Worm (Caenorhabditis elegans) whole organism, early embryonic: ENCODE measurements around the gene ttr-21.

Source experiments
- B0310.2 ChIP-seq: sonication (generic microtip); optimal IDR thresholded peaks from 2 replicates; lab custom pipeline; 2016; ENCODE audit warnings: mild to moderate bottlenecking, missing genetic modification characterization, missing compliant biosample characterization
- F13C5.2 ChIP-seq: sonication (generic microtip); optimal IDR thresholded peaks from 2 replicates; lab custom pipeline; 2017; ENCODE audit warnings: mild to moderate bottlenecking, missing genetic modification characterization, inconsistent platforms, missing compliant biosample characterization
- aly-1 ChIP-seq: sonication (generic microtip); optimal IDR thresholded peaks from 2 replicates; lab custom pipeline; 2016; ENCODE audit warnings: missing genetic modification characterization, missing compliant biosample characterization
- ama-1 ChIP-seq: fragments of 150-350 bp; optimal IDR thresholded peaks from 2 replicates; lab custom pipeline; 2014
- ceh-13 ChIP-seq: fragments of 200-800 bp; sonication (Bioruptor generic); optimal IDR thresholded peaks from 2 replicates; lab custom pipeline; 2018; ENCODE audit warnings: mild to moderate bottlenecking, missing genetic modification characterization, missing compliant biosample characterization
- ceh-36 ChIP-seq: sonication (generic microtip); optimal IDR thresholded peaks from 2 replicates; lab custom pipeline; 2016; ENCODE audit warnings: missing genetic modification characterization, inconsistent platforms, missing compliant biosample characterization
- ets-7 ChIP-seq: sonication (generic microtip); optimal IDR thresholded peaks from 2 replicates; lab custom pipeline; 2016; ENCODE audit warnings: missing genotype, missing genetic modification characterization, missing compliant biosample characterization
- flt-1 ChIP-seq: fragments of 200-800 bp; sonication (Bioruptor generic); IDR thresholded peaks from 2 replicates; pipeline ENCODE4 v1.3.6; 2022; ENCODE audit warnings: missing genetic modification characterization, missing compliant biosample characterization
- hmbx-1 ChIP-seq: sonication (generic microtip); optimal IDR thresholded peaks from 2 replicates; lab custom pipeline; 2016; ENCODE audit warnings: mild to moderate bottlenecking, missing genetic modification characterization, missing compliant biosample characterization
- hmg-4 ChIP-seq: fragments of 200-800 bp; sonication (Bioruptor generic); optimal IDR thresholded peaks from 2 replicates; lab custom pipeline; 2018; ENCODE audit warnings: mild to moderate bottlenecking, missing genetic modification characterization, missing compliant biosample characterization
- hnd-1 ChIP-seq: sonication (generic microtip); optimal IDR thresholded peaks from 2 replicates; lab custom pipeline; 2016; ENCODE audit warnings: missing genetic modification characterization, missing compliant biosample characterization
- pes-1 ChIP-seq: fragments of 200-800 bp; sonication (Bioruptor generic); IDR thresholded peaks from 2 replicates; pipeline ENCODE4 v1.3.6; 2022; ENCODE audit warnings: missing genetic modification reagents, missing genetic modification characterization, missing compliant biosample characterization
- scrt-1 ChIP-seq: fragments of 200-800 bp; sonication (Bioruptor generic); IDR thresholded peaks from 2 replicates; pipeline ENCODE4 v1.3.6; 2022; ENCODE audit warnings: missing genetic modification characterization, missing compliant biosample characterization
- sea-1 ChIP-seq: fragments of 200-800 bp; sonication (Bioruptor generic); conservative IDR thresholded peaks from 2 replicates; pipeline ENCODE4 v1.3.6; 2022; ENCODE audit warnings: missing genetic modification characterization, missing compliant biosample characterization
- tbx-11 ChIP-seq: fragments of 200-800 bp; sonication (Bioruptor generic); IDR thresholded peaks from 2 replicates; pipeline ENCODE4 v1.3.6; 2022; ENCODE audit warnings: missing genetic modification characterization, missing compliant biosample characterization
- tbx-37 ChIP-seq: fragments of 200-800 bp; sonication (Bioruptor generic); conservative IDR thresholded peaks from 2 replicates; pipeline ENCODE4 v1.3.6; 2022; ENCODE audit warnings: missing genetic modification reagents, missing genetic modification characterization, missing compliant biosample characterization
- tra-4 ChIP-seq: sonication (generic microtip); optimal IDR thresholded peaks from 2 replicates; lab custom pipeline; 2017; ENCODE audit warnings: missing genetic modification characterization, missing compliant biosample characterization

The ttr-21 gene

DNA sequence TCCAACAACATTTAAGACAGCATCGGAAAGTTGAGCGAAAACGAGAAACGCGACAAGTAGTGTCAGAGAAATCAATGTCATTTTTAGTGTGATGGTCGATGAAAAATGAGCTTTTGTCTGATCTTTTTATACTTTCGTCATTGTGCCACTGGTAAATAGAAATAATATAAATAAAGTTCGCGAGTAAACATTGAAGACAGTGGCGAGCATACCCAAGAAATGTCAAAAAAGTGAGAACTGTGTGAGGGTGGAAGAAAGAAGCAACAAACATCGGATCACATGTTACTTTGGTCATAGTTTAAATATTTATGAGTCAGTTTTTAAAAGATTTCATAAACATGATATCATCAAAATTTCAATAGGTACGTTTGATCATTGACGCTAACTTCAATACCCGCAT is at the start of gene ttr-21:
Gene ttr-21 (minus strand): TSS at position 100 of the 400 bp plus-strand sequence.
- TF ChIP-seq tbx-11 (GFP tag; lab: Robert Waterston, UW) (no peak), tra-4 (tag; lab: Kevin White, UChicago) (no peak), hmg-4 (GFP tag; lab: Kevin White, UChicago) (no peak), scrt-1 (GFP tag; lab: Robert Waterston, UW) (no peak), ets-7 (tag; lab: Kevin White, UChicago) (no peak), sea-1 (GFP tag; lab: Robert Waterston, UW) (no peak), F13C5.2 (tag; lab: Kevin White, UChicago) (no peak), flt-1 (GFP tag; lab: Robert Waterston, UW) (no peak), hnd-1 (tag; lab: Kevin White, UChicago) (no peak), tbx-37 (GFP tag; lab: Robert Waterston, UW) (no peak), pes-1 (GFP tag; lab: Robert Waterston, UW) (no peak), aly-1 (no peak), ceh-13 (GFP tag; lab: Kevin White, UChicago) (no peak), B0310.2 (tag; lab: Kevin White, UChicago) (no peak), hmbx-1 (tag; lab: Kevin White, UChicago) (no peak), ceh-36 (tag; lab: Kevin White, UChicago) (no peak), ama-1 (lab: Kevin White, UChicago) (no peak)

DNA sequence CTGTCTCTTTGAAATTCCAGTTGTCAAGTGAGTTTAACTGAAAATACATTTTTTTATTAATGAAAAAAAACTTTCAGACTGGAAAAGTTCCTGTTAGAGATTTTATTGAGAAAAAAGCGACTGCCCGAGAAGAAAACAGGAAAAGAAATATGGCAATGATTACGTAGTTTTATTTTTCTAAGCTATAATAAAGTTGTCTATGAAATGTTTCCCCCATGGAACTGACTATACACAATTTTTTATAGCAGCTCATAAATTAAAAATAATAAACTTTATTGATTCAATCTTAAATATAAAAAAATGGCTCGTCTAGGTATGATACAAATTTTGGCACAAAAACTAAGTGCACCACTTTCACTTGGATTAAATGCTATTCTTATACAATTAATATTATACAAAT is 48.3 kb upstream of the ttr-21 start, which contains the start of gene C06B3.1:
Gene C06B3.1 (plus strand): TSS at position 301 of the 400 bp plus-strand sequence.
- TF ChIP-seq tbx-11 (GFP tag; lab: Robert Waterston, UW) (no peak), tbx-37 (GFP tag; lab: Robert Waterston, UW) (no peak), pes-1 (GFP tag; lab: Robert Waterston, UW) (no peak), scrt-1 (GFP tag; lab: Robert Waterston, UW) (no peak), hmg-4 (GFP tag; lab: Kevin White, UChicago) (no peak), ets-7 (tag; lab: Kevin White, UChicago) (no peak), ceh-13 (GFP tag; lab: Kevin White, UChicago) (no peak), hmbx-1 (tag; lab: Kevin White, UChicago) (no peak), aly-1 (no peak), flt-1 (GFP tag; lab: Robert Waterston, UW) (no peak), ama-1 (lab: Kevin White, UChicago) (no peak), ceh-36 (tag; lab: Kevin White, UChicago) (no peak)

DNA sequence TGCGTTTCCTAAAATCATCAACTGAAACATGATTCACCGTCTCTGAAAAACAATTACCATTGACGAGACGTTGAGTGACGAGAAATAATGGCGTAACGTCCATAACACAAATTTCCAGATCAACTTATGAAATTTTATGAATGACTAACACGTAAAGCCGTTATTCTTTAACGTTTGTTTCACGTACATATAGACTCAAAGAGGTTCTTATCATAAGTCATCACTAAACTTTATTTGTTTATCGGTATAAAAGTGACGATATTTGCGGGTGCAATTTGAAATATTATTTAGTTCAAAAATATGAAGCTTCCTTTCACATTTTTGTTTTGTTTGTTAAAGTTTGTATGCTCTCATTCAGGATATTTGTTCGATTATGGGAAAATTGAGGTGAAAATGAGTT is 45.0 kb upstream of the ttr-21 start, which contains the start of gene oac-3:
Gene oac-3 (plus strand): TSS at position 301 of the 400 bp plus-strand sequence.
- TF ChIP-seq sea-1 (GFP tag; lab: Robert Waterston, UW), result no peak
- no peak for TF ChIP-seq pes-1 (GFP tag; lab: Robert Waterston, UW)
- TF ChIP-seq hmg-4 (GFP tag; lab: Kevin White, UChicago), result no peak
- no peak for TF ChIP-seq hmbx-1 (tag; lab: Kevin White, UChicago)
- no peak for TF ChIP-seq ets-7 (tag; lab: Kevin White, UChicago)
- no peak for TF ChIP-seq tbx-11 (GFP tag; lab: Robert Waterston, UW)

- no peak for TF ChIP-seq scrt-1 (GFP tag; lab: Robert Waterston, UW)
- TF ChIP-seq tra-4 (tag; lab: Kevin White, UChicago), result no peak
- no peak for TF ChIP-seq aly-1
- TF ChIP-seq pes-1 (GFP tag; lab: Robert Waterston, UW), result no peak
Observed at ce11 chrV:13898356-13898755, 44.2 kb upstream of the ttr-21 start, which contains the start of gene cyp-35C1. Gene cyp-35C1 (minus strand): TSS chrV:13898487.

DNA sequence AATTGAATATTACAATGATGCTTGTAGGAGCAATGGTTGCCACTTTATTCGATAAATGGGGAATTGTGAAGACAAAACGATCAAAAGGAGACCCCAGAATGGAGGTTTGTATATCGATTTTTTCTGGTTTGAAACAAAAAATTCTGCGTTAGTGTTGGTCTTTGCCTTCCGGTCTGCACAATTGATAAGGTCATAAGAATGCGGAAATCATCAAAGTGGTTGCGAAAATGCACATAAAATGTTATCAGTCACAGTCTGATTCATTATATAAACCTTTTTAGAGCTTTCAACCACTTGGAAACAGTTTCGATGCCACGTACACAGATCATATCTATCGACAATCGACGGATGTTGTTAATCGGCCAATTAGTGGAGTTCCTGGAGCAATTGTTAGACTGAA is 39.4 kb upstream of the ttr-21 start:
- no peak for TF ChIP-seq ets-7 (tag; lab: Kevin White, UChicago)
- no peak for TF ChIP-seq tbx-11 (GFP tag; lab: Robert Waterston, UW)
- no peak for TF ChIP-seq aly-1

DNA sequence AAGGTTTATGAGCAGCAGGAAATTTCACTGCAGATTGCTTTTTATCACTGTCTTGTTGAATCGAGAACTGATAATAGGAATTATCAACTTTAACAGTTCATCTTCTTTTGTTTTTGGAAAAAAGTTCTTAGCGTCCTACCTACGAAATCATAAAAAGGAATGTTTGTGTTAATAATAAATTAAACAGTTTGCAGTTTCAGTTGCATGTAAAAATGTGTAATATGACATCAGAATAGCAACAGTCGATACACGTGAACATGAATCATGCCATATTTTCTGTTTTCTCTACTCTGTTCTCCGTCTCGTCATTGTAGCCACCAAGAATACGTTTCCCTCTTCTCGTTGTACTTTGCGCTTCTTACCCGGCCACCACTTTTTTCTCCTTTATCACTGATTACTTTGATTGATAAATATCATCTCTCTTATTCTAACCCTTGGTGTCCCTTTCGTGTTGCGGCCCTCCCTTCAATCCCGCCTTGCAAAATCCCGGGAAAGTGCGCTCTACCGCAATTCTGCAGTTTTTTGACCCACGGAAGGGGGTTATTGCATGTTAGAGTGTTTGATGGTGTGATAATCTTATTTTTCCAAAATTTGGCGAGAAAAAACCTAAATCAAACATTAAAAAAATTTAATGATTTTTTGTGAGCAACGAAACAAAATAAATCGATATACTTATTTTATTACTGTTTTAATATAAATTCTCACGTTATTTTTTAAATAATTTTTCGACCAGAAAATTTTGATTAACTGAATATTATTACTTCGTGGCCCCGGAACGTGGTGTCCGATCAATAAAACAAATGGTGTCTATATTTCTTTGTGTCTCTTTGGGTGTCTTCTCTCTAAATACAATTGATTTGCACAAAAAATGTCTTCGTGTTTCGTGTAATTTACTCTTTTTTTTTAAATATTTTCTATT is 38.5 kb upstream of the ttr-21 start, which contains the start of gene sptl-3:
Gene sptl-3 (plus strand): TSS at position 869 of the 919 bp plus-strand sequence.
- TF ChIP-seq pes-1 (GFP tag; lab: Robert Waterston, UW) (no peak), ets-7 (tag; lab: Kevin White, UChicago) (no peak), tbx-11 (GFP tag; lab: Robert Waterston, UW) (no peak), sea-1 (GFP tag; lab: Robert Waterston, UW) (no peak), ceh-13 (GFP tag; lab: Kevin White, UChicago) (no peak), tra-4 (tag; lab: Kevin White, UChicago) (no peak), ama-1 (lab: Kevin White, UChicago) (no peak)

ce11 chrV:13891489-13891888 is 37.3 kb upstream of the ttr-21 start:
- no peak for TF ChIP-seq hmg-4 (GFP tag; lab: Kevin White, UChicago)
- no peak for TF ChIP-seq pes-1 (GFP tag; lab: Robert Waterston, UW)
- TF ChIP-seq aly-1, result no peak
- TF ChIP-seq flt-1 (GFP tag; lab: Robert Waterston, UW), result no peak
- TF ChIP-seq ceh-13 (GFP tag; lab: Kevin White, UChicago), result no peak
